Fruit fly (Drosophila melanogaster): ENCODE measurements around the gene Arpc3B.

Arpc3B gene

dm6 chrX:17078139-17078977, 27.3 kb downstream of the Arpc3B start, which contains the start of gene CG4949 (continued):
- no peak for TF ChIP-seq tin (GFP tag; optimal IDR thresholded peaks at IDR 0.05)
- TF ChIP-seq CG6765 (GFP tag; optimal IDR thresholded peaks at IDR 0.05), result no peak
- no peak for TF ChIP-seq cato (GFP tag; optimal IDR thresholded peaks at IDR 0.05; ENCODE audit: borderline replicate concordance)
- TF ChIP-seq trem (tag; optimal IDR thresholded peaks at IDR 0.05), result peak; percentile 51
- peak; percentile 94 for TF ChIP-seq CG6791 (GFP tag; IDR thresholded peaks at IDR 0.05; ENCODE audit: partially characterized antibody)
- TF ChIP-seq Gug (GFP tag; IDR thresholded peaks at IDR 0.05), result no peak; the same call in 3 of the 4 replicates
- no peak for TF ChIP-seq lov (optimal IDR thresholded peaks at IDR 0.05)
- no peak for TF ChIP-seq lov (GFP tag; IDR thresholded peaks at IDR 0.05)
- no peak for TF ChIP-seq esg (GFP tag; conservative IDR thresholded peaks at IDR 0.05)
- TF ChIP-seq CG3281 (GFP tag; optimal IDR thresholded peaks at IDR 0.05), result no peak
- no peak for TF ChIP-seq CG12659 (GFP tag; optimal IDR thresholded peaks at IDR 0.05)
- TF ChIP-seq Eip74EF (GFP tag; optimal IDR thresholded peaks at IDR 0.05), result no peak
- TF ChIP-seq HLH54F (GFP tag; optimal IDR thresholded peaks at IDR 0.05), result no peak
- peak; percentile 26; the same call in 1 of the 2 replicates for TF ChIP-seq CG32532 (GFP tag; IDR thresholded peaks at IDR 0.05)
- TF ChIP-seq ems (GFP tag; optimal IDR thresholded peaks at IDR 0.05), result no peak
- TF ChIP-seq crp (GFP tag; optimal IDR thresholded peaks at IDR 0.05), result no peak
- TF ChIP-seq Ets65A (GFP tag), result peak; percentile 20
- TF ChIP-seq CG17829 (tag; optimal IDR thresholded peaks at IDR 0.05), result peak; percentile 8
- no peak for TF ChIP-seq CG3065 (GFP tag; optimal IDR thresholded peaks at IDR 0.05)
- TF ChIP-seq Nf-YC (tag; optimal IDR thresholded peaks at IDR 0.05), result peak; percentile 8
- TF ChIP-seq chn (GFP tag; optimal IDR thresholded peaks at IDR 0.05), result no peak
- no peak for TF ChIP-seq Chrac-16 (GFP tag; optimal IDR thresholded peaks at IDR 0.05)
- peak; percentile 42 for TF ChIP-seq vvl (GFP tag; IDR thresholded peaks at IDR 0.05)
- no peak for TF ChIP-seq slp2 (GFP tag; optimal IDR thresholded peaks at IDR 0.05)
- TF ChIP-seq nom (GFP tag; optimal IDR thresholded peaks at IDR 0.05), result no peak
- no peak for TF ChIP-seq pnt (GFP tag; optimal IDR thresholded peaks at IDR 0.05)
- 0 out of 3 replicates have a peak, but pooled peaks have one; percentile 15 for TF ChIP-seq gce (GFP tag; IDR thresholded peaks at IDR 0.05)
- no peak for TF ChIP-seq CG11398 (GFP tag; optimal IDR thresholded peaks at IDR 0.05)
- TF ChIP-seq ac (GFP tag; optimal IDR thresholded peaks at IDR 0.05), result no peak
- peak; percentile 69 for TF ChIP-seq CG14710 (tag; optimal IDR thresholded peaks at IDR 0.05)
- TF ChIP-seq CG13894 (tag; optimal IDR thresholded peaks at IDR 0.05), result no peak
- TF ChIP-seq bsh (GFP tag; optimal IDR thresholded peaks at IDR 0.05), result peak in 1 of 2 experiments; percentile 8
- no peak for TF ChIP-seq CG31224 (GFP tag; IDR thresholded peaks at IDR 0.05)
- TF ChIP-seq bcd (GFP tag; optimal IDR thresholded peaks at IDR 0.05), result no peak
- TF ChIP-seq Vsx1 (GFP tag; optimal IDR thresholded peaks at IDR 0.05), result no peak
- no peak for TF ChIP-seq NFAT (GFP tag; IDR thresholded peaks at IDR 0.05)
- no peak for TF ChIP-seq Hr39 (optimal IDR thresholded peaks at IDR 0.05)
- TF ChIP-seq Lpt (GFP tag; optimal IDR thresholded peaks at IDR 0.05), result no peak
- no peak for TF ChIP-seq Mad (GFP tag; optimal IDR thresholded peaks at IDR 0.05)
- peak; percentile 13; the same call in 1 of the 3 replicates for TF ChIP-seq jigr1 (GFP tag; IDR thresholded peaks at IDR 0.05)
- 0 out of 2 replicates have a peak, but pooled peaks have one; percentile 16 for TF ChIP-seq CG32772 (GFP tag; IDR thresholded peaks at IDR 0.05)
- no peak for TF ChIP-seq fd96Cb (tag; optimal IDR thresholded peaks at IDR 0.05)
- peak; percentile 51 for TF ChIP-seq gem (tag; optimal IDR thresholded peaks at IDR 0.05)
- TF ChIP-seq CG14014 (GFP tag; IDR thresholded peaks at IDR 0.05), result peak; percentile 5; the same call in 1 of the 2 replicates
- TF ChIP-seq aop (GFP tag; IDR thresholded peaks at IDR 0.05), result no peak
- no peak for TF ChIP-seq Dip2 (GFP tag; IDR thresholded peaks at IDR 0.05)
- TF ChIP-seq Elba2 (GFP tag; optimal IDR thresholded peaks at IDR 0.05), result no peak
- no peak for TF ChIP-seq bigmax (GFP tag; optimal IDR thresholded peaks at IDR 0.05)
- TF ChIP-seq Hsf (GFP tag; optimal IDR thresholded peaks at IDR 0.05), result no peak
- TF ChIP-seq crol (GFP tag; IDR thresholded peaks at IDR 0.05), result no peak

All from whole organism, embryonic.